Worm (Caenorhabditis elegans) whole organism, L3 larva: Measurements from ENCODE around the gene F48G7.12.

Experiments
- R02D3.7 ChIP-seq: fragments of 150-350 bp; optimal IDR thresholded peaks from 2 replicates; lab custom pipeline; 2014; ENCODE audit warnings: missing biosample characterization, missing genetic modification characterization
- ZK546.5 ChIP-seq: sonication (generic microtip); optimal IDR thresholded peaks from 2 replicates; lab custom pipeline; 2017; ENCODE audit warnings: missing biosample characterization, missing genetic modification characterization
- ama-1 ChIP-seq: fragments of 150-350 bp; optimal IDR thresholded peaks from 2 replicates; lab custom pipeline; 2018
- ceh-16 ChIP-seq: sonication (generic microtip); optimal IDR thresholded peaks from 2 replicates; lab custom pipeline; 2017; ENCODE audit warnings: missing biosample characterization, missing genetic modification characterization
- ceh-28 ChIP-seq: fragments of 150-350 bp; optimal IDR thresholded peaks from 2 replicates; lab custom pipeline; 2014; ENCODE audit warnings: missing biosample characterization, missing genetic modification reagents, missing genetic modification characterization
- ceh-82 ChIP-seq: fragments of 150-350 bp; optimal IDR thresholded peaks from 2 replicates; lab custom pipeline; 2014; ENCODE audit warnings: missing biosample characterization, missing genetic modification characterization
- ceh-9 ChIP-seq: sonication (generic microtip); optimal IDR thresholded peaks from 2 replicates; lab custom pipeline; 2018; ENCODE audit warnings: missing biosample characterization, missing genetic modification characterization
- daf-12 ChIP-seq: fragments of 150-350 bp; optimal IDR thresholded peaks from 2 replicates; lab custom pipeline; 2014; ENCODE audit warnings: missing biosample characterization, missing genetic modification reagents, missing genetic modification characterization
- egl-5 ChIP-seq: fragments of 150-350 bp; optimal IDR thresholded peaks from 2 replicates; lab custom pipeline; 2017; ENCODE audit warnings: missing biosample characterization, missing genetic modification reagents, missing genetic modification characterization, inconsistent platforms
- elt-2 ChIP-seq: sonication (generic microtip); optimal IDR thresholded peaks from 2 replicates; lab custom pipeline; 2016; ENCODE audit warnings: missing genetic modification reagents, mild to moderate bottlenecking, missing genetic modification characterization, missing compliant biosample characterization
- eor-1 ChIP-seq, 2 experiments: fragments of 150-350 bp; optimal IDR thresholded peaks; 2 replicates each; lab custom pipeline; 2014 to 2018; ENCODE audit warnings: missing biosample characterization in 2 of 2, missing genetic modification characterization in 2 of 2
- fkh-10 ChIP-seq: sonication (generic microtip); optimal IDR thresholded peaks from 2 replicates; lab custom pipeline; 2017; ENCODE audit warnings: missing biosample characterization, missing genetic modification reagents, missing genetic modification characterization
- fkh-2 ChIP-seq: fragments of 150-350 bp; optimal IDR thresholded peaks from 2 replicates; lab custom pipeline; 2014; ENCODE audit warnings: missing biosample characterization, missing genetic modification reagents, missing genetic modification characterization
- fos-1 ChIP-seq: fragments of 150-350 bp; optimal IDR thresholded peaks from 2 replicates; lab custom pipeline; 2014; ENCODE audit warnings: missing biosample characterization, missing genetic modification characterization
- jun-1 ChIP-seq: fragments of 150-350 bp; optimal IDR thresholded peaks from 2 replicates; lab custom pipeline; 2014; ENCODE audit warnings: missing biosample characterization, missing genetic modification reagents, missing genetic modification characterization
- lin-15B ChIP-seq: fragments of 150-350 bp; optimal IDR thresholded peaks from 2 replicates; lab custom pipeline; 2014; ENCODE audit warnings: missing biosample characterization, missing genetic modification characterization
- lin-39 ChIP-seq: fragments of 150-350 bp; optimal IDR thresholded peaks from 2 replicates; lab custom pipeline; 2018; ENCODE audit warnings: missing biosample characterization, missing genetic modification reagents, missing genetic modification characterization
- lsy-12 ChIP-seq: sonication (generic microtip); optimal IDR thresholded peaks from 2 replicates; lab custom pipeline; 2016; ENCODE audit warnings: mild to moderate bottlenecking, missing genetic modification characterization, missing compliant biosample characterization
- mdl-1 ChIP-seq: fragments of 150-350 bp; optimal IDR thresholded peaks from 2 replicates; lab custom pipeline; 2014; ENCODE audit warnings: missing biosample characterization, missing genetic modification characterization
- nfya-1 ChIP-seq: sonication (generic microtip); optimal IDR thresholded peaks from 2 replicates; lab custom pipeline; 2017; ENCODE audit warnings: missing genetic modification characterization, mild to moderate bottlenecking, missing compliant biosample characterization, antibody characterized with exemption, moderate library complexity; ENCODE audit not compliant: insufficient read depth
- nhr-12 ChIP-seq: fragments of 150-350 bp; optimal IDR thresholded peaks from 2 replicates; lab custom pipeline; 2014; ENCODE audit warnings: missing biosample characterization, missing genetic modification characterization
- nhr-23 ChIP-seq: fragments of 150-350 bp; optimal IDR thresholded peaks from 2 replicates; lab custom pipeline; 2014; ENCODE audit warnings: missing biosample characterization, missing genetic modification reagents, missing genetic modification characterization
- nhr-25 ChIP-seq: sonication (generic microtip); optimal IDR thresholded peaks from 2 replicates; lab custom pipeline; 2017; ENCODE audit warnings: missing biosample characterization, missing genetic modification characterization
- nhr-43 ChIP-seq: sonication (generic microtip); optimal IDR thresholded peaks from 2 replicates; lab custom pipeline; 2016; ENCODE audit warnings: mild to moderate bottlenecking, missing genetic modification characterization, missing compliant biosample characterization; ENCODE audit not compliant: poor library complexity, severe bottlenecking
- nhr-67 ChIP-seq: fragments of 150-350 bp; optimal IDR thresholded peaks from 2 replicates; lab custom pipeline; 2014; ENCODE audit warnings: missing biosample characterization, missing genetic modification characterization
- nhr-76 ChIP-seq: fragments of 150-350 bp; sonication (generic microtip); optimal IDR thresholded peaks from 5 replicates; lab custom pipeline; 2014; ENCODE audit warnings: missing biosample characterization, missing genetic modification characterization
- nhr-77 ChIP-seq: fragments of 150-350 bp; optimal IDR thresholded peaks from 2 replicates; lab custom pipeline; 2014; ENCODE audit warnings: missing biosample characterization, missing genetic modification characterization
- pqm-1 ChIP-seq: fragments of 150-350 bp; optimal IDR thresholded peaks from 2 replicates; lab custom pipeline; 2017; ENCODE audit warnings: missing biosample characterization, missing genetic modification characterization, inconsistent platforms
- sea-2 ChIP-seq: fragments of 150-350 bp; sonication (generic microtip); optimal IDR thresholded peaks from 4 replicates; lab custom pipeline; 2014; ENCODE audit warnings: missing biosample characterization, missing genetic modification reagents, missing genetic modification characterization
- snpc-4 ChIP-seq: fragments of 150-350 bp; optimal IDR thresholded peaks from 2 replicates; lab custom pipeline; 2014; ENCODE audit warnings: missing biosample characterization, missing genetic modification characterization
- unc-39 ChIP-seq: sonication (generic microtip); optimal IDR thresholded peaks from 4 replicates; lab custom pipeline; 2017; ENCODE audit warnings: missing biosample characterization, missing genetic modification characterization
- unc-62 ChIP-seq: fragments of 150-350 bp; sonication (generic microtip); optimal IDR thresholded peaks from 4 replicates; lab custom pipeline; 2014; ENCODE audit warnings: missing biosample characterization, missing genetic modification reagents, missing genetic modification characterization
- ztf-11 ChIP-seq: fragments of 150-350 bp; optimal IDR thresholded peaks from 2 replicates; lab custom pipeline; 2014; ENCODE audit warnings: missing biosample characterization, missing genetic modification characterization
- ztf-4 ChIP-seq: fragments of 150-350 bp; optimal IDR thresholded peaks from 2 replicates; lab custom pipeline; 2014; ENCODE audit warnings: missing biosample characterization, missing genetic modification characterization

Gene F48G7.12

ce11 chrV:676550-677084, 30.6 kb upstream of the F48G7.12 start, which contains the start of the genes fbxa-72 and srx-21:
fbxa-72 (minus strand) TSS chrV:676753.
srx-21 (plus strand) TSS chrV:677034.
- TF ChIP-seq elt-2 (tag; lab: Kevin White, UChicago) (peak; percentile 28), ztf-11 (tag; lab: Kevin White, UChicago) (no peak), nhr-25 (tag; lab: Kevin White, UChicago) (peak; percentile 36), snpc-4 (peak; percentile 12), nhr-43 (tag; lab: Kevin White, UChicago) (peak; percentile 60), lin-15B (tag; lab: Kevin White, UChicago) (peak; percentile 21), ceh-28 (peak; percentile 30), ceh-9 (tag; lab: Kevin White, UChicago) (no peak), eor-1 (tag; optimal IDR thresholded peaks at IDR 0.05; lab: Kevin White, UChicago) (no peak), nhr-23 (tag; lab: Kevin White, UChicago) (peak; percentile 62)

- TF ChIP-seq nhr-23 (tag; lab: Kevin White, UChicago) (no peak), jun-1 (tag; lab: Kevin White, UChicago) (no peak), pqm-1 (no peak), nfya-1 (tag; lab: Kevin White, UChicago) (no peak), snpc-4 (peak; percentile 24), ceh-28 (no peak)
These were observed 30.1 kb upstream of the F48G7.12 start for ce11 chrV:676090-676489.

- TF ChIP-seq ztf-4, result no peak
- no peak for TF ChIP-seq unc-62 (GFP tag; lab: Kevin White, UChicago)
- no peak for TF ChIP-seq ceh-9 (tag; lab: Kevin White, UChicago)
- no peak for TF ChIP-seq nhr-12 (tag; lab: Kevin White, UChicago)
- no peak for TF ChIP-seq ZK546.5 (tag; lab: Kevin White, UChicago)
- no peak for TF ChIP-seq nhr-76 (tag; lab: Kevin White, UChicago)
- TF ChIP-seq sea-2, result no peak
- no peak for TF ChIP-seq mdl-1 (tag; lab: Kevin White, UChicago)
- no peak for TF ChIP-seq fkh-2 (tag; lab: Kevin White, UChicago)
- TF ChIP-seq fkh-10 (GFP tag; lab: Kevin White, UChicago), result no peak
- no peak for TF ChIP-seq lin-39 (tag; lab: Kevin White, UChicago)
- TF ChIP-seq ceh-16 (tag; lab: Kevin White, UChicago), result no peak
- no peak for TF ChIP-seq fos-1 (tag; lab: Kevin White, UChicago)
- TF ChIP-seq elt-2 (tag; lab: Kevin White, UChicago), result no peak
- no peak for TF ChIP-seq eor-1 (tag; optimal IDR thresholded peaks at IDR 0.05; lab: Kevin White, UChicago)
- TF ChIP-seq unc-39 (tag; lab: Kevin White, UChicago), result no peak
- TF ChIP-seq R02D3.7 (tag; lab: Kevin White, UChicago), result no peak
- TF ChIP-seq, all 47 proteins: peak for 0
These were observed 28.2 kb upstream of the F48G7.12 start, which contains the start of gene sru-25 for ce11 chrV:674213-674612. sru-25 (minus strand) TSS chrV:674313.

- TF ChIP-seq nhr-12 (tag; lab: Kevin White, UChicago) (no peak), ceh-16 (tag; lab: Kevin White, UChicago) (no peak), nhr-67 (no peak), daf-12 (tag; lab: Kevin White, UChicago) (no peak), unc-62 (GFP tag; lab: Kevin White, UChicago) (no peak), fkh-10 (GFP tag; lab: Kevin White, UChicago) (no peak), fkh-2 (tag; lab: Kevin White, UChicago) (no peak), ceh-82 (no peak), R02D3.7 (tag; lab: Kevin White, UChicago) (no peak), jun-1 (tag; lab: Kevin White, UChicago) (no peak), ceh-9 (tag; lab: Kevin White, UChicago) (no peak), nfya-1 (tag; lab: Kevin White, UChicago) (no peak)
These were observed 25.3 kb upstream of the F48G7.12 start, which contains the start of gene sru-24 for ce11 chrV:671342-671741. sru-24 (minus strand) TSS chrV:671442.

ce11 chrV:667459-667858, 21.4 kb upstream of the F48G7.12 start, which contains the start of gene nhr-180:
nhr-180 (minus strand) TSS chrV:667510.
- TF ChIP-seq ZK546.5 (tag; lab: Kevin White, UChicago) (no peak), ztf-4 (no peak), nhr-25 (tag; lab: Kevin White, UChicago) (no peak), unc-62 (GFP tag; lab: Kevin White, UChicago) (no peak), egl-5 (tag; lab: Kevin White, UChicago) (no peak), ceh-16 (tag; lab: Kevin White, UChicago) (no peak), lsy-12 (no peak), sea-2 (no peak), nhr-77 (tag; lab: Kevin White, UChicago) (no peak), nhr-23 (tag; lab: Kevin White, UChicago) (no peak), elt-2 (tag; lab: Kevin White, UChicago) (peak; percentile 50), unc-39 (tag; lab: Kevin White, UChicago) (no peak), ama-1 (lab: Kevin White, UChicago) (no peak), pqm-1 (peak; percentile 16)
